Fruit fly (Drosophila melanogaster) ovary, adult (tissue): ENCODE measurements around the gene CG16854.

Experiments used
- CG17801 ChIP-seq: fragments of 200-800 bp; optimal IDR thresholded peaks from 2 replicates; lab custom pipeline; 2019; ENCODE audit warnings: missing biosample characterization, mild to moderate bottlenecking, missing genetic modification characterization, moderate library complexity; ENCODE audit not compliant: partially characterized antibody

Gene CG16854

DNA sequence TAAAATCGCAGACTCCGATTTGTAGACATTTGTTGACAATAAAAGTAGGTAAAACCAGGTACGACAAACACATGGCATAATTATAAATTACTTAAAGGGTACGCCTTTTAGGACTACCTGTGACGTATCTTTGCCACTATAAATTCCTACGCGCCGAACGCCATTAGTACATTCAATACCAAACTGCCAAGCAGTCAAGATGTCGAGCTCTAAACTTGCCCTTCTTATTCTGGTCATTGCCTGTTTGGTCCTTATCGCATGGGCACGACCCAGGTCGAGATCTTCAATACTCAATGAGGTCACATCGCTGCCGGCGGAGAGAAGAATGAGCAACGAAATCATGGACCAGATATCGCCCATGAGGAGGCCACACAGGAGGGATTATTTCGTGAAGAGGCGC, 15.7 kb upstream of the CG16854 start, which contains the start of gene CG14915:
Gene CG14915 (plus strand): TSS at position 166 of the 400 bp plus-strand sequence.
- TF ChIP-seq CG17801 (GFP tag; lab: Kevin White, UChicago): no peak

DNA sequence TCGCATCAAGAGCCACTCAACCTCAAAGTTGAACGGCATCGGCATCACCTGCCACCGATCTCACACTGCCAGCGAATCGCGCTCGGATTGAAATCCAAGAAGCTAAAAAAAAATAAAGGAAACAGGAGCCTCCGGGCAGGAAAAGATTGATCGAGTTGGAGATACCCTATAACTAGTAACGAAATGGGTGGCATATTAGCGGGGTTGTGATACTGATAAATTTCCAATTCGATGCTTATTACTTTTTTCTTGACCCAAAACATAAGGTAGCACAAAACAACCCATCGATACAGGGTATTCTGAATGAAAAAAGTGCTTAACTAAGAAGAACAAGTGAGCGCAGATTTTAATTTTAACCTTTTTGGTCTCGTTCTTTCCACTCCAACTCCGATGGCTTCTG, 14.3 kb upstream of the CG16854 start:
- TF ChIP-seq CG17801 (GFP tag; lab: Kevin White, UChicago): no peak

DNA sequence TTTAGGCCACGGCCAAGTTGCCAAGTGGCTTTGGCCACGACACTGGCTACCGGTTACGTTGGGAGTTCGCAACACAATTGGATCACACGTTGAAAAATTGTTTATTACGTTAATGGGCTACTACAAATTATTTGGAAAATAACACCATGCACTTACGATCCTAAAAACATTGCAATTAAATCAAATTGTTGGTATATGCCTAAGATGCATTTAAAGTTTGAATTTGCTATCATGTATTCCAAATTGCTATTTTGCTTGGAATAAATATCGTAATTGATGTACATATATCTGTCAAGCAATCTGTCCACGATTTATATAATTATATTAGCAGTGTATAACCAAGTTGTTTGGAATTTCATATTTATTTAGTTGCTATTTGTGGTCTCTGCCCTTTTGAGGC, 13.6 kb upstream of the CG16854 start:
- no peak for TF ChIP-seq CG17801 (GFP tag; lab: Kevin White, UChicago)

DNA sequence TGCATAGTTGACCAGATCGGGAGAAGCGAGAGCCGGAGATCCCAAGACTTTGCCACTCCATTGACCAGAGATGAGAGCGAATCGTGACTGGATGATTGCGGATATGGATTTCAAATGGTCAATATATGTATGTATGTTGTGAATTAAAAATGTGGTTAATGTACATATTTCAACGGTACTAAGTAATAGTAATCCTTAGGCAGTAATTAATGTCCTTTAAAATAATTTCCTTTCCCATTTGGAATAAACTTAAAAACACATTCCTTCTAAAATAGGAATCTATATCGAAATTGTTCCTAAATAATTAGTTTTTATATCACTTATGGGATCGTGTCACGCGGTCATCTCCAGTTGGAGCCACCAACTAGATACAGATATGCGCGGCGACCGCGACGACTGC, 12.6 kb upstream of the CG16854 start:
- no peak for TF ChIP-seq CG17801 (GFP tag; lab: Kevin White, UChicago)

dm6 chr2L:11075114-11075513, 11.4 kb upstream of the CG16854 start, which contains the start of gene CG43725:
Gene CG43725 (plus strand): TSS chr2L:11075513.
- no peak for TF ChIP-seq CG17801 (GFP tag; lab: Kevin White, UChicago)

DNA sequence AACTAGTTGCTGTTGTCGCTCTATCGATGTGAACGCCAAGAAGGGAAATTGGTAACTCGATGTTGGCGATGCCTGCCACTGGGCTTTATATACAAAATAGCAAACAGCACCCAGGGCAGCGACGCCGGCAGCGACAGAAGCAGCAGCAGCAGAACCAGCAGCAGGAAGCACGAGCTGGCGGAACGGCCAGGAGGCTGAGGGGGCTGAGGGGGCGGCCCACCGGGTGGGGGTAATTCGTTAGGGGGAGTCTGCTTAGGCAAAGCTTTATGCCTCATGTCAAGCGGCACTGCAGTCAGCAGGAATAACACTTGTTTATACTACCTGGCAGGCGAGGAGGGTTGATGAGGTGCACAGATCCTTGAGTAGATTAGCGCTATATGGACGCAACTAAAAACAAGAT, 5.2 kb upstream of the CG16854 start, which contains the start of gene AstC:
Gene AstC (minus strand): TSS at position 63 of the 400 bp plus-strand sequence.
- no peak for TF ChIP-seq CG17801 (GFP tag; lab: Kevin White, UChicago)

DNA sequence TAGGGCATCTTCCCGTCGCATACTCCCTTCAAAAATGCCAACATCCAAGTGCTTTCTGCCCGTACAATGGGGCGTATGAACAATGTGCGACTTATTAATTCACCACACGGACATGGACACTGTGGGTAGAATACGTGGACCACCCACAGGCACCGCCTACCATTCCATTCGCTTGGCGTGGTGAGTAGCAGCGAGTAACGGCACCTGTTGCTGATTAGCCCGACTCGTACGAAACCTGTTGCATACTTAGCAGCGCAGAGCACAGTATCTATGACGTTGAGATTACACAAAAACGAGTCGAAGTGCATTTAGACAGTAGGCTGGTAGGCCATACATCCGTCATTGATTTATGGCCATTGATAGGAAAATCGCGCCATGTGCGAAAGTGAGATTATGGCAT, 4.5 kb upstream of the CG16854 start:
- TF ChIP-seq CG17801 (GFP tag; lab: Kevin White, UChicago): no peak

- no peak for TF ChIP-seq CG17801 (GFP tag; lab: Kevin White, UChicago)
Observed at dm6 chr2L:11085129-11085528, 1.4 kb upstream of the CG16854 start, which contains the start of gene AstCC. Gene AstCC (minus strand): TSS chr2L:11085229.

dm6 chr2L:11091111-11091510, 4.6 kb downstream of the CG16854 start, which contains the start of gene Wdr59:
Gene Wdr59 (plus strand): TSS chr2L:11091444.
- peak; percentile 14 for TF ChIP-seq CG17801 (GFP tag; lab: Kevin White, UChicago)

DNA sequence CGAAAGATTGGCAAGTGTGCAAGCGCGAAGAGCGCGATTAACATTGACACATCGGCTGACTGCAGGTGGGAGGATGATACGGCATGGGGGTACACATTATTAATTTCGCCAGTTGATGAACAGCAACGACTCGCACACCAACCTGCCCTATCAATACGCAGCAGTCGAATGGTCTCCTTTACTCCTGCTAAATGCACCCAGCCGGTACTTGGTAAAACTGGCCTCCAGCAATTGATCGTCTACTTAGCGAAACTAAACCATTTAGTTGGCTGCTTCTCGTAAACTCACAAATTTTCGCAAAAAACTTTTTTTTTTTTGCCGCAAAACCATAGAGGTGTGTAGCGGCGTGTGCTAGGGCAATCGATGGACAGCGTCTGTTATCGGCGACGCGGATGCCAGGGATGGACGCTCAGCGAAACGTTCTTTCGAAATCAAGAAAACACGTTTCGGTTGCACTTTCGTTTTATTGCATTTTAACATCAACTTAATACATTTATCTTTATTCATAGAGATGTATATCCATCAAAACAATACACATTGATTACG, 14.1 kb downstream of the CG16854 start, which contains the start of gene Ge-1:
Gene Ge-1 (minus strand): TSS at position 373 of the 546 bp plus-strand sequence.
- TF ChIP-seq CG17801 (GFP tag; lab: Kevin White, UChicago): peak; percentile 40

- TF ChIP-seq CG17801 (GFP tag; lab: Kevin White, UChicago): no peak
Observed at dm6 chr2L:11105320-11105719, 18.8 kb downstream of the CG16854 start.

DNA sequence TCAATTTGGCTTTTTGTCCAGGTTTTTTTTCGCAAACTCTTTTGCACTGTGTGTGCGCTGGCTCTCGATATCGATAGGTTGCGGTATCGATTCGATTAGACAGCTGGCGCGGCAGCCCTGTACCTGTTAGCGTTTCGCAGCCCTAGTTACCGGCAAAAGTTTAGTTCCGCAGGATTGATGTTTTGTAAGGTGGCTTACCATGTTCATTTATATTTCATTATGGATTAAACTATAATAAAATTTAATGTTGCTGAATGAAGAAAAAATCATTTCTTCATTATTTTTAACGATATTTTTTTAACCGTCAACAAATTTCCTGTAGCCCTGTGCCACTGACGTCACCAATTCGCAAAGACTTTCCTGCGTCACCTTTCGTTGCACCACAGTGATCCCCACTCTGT, 20.0 kb downstream of the CG16854 start, which contains the start of gene Reps:
Gene Reps (minus strand): TSS at position 84 of the 401 bp plus-strand sequence.
- TF ChIP-seq CG17801 (GFP tag; lab: Kevin White, UChicago): peak; percentile 94

- TF ChIP-seq CG17801 (GFP tag; lab: Kevin White, UChicago): peak; percentile 31
Observed at dm6 chr2L:11113011-11113528, 26.5 kb downstream of the CG16854 start, which contains the start of gene Idua. Gene Idua (minus strand): TSS chr2L:11113061.

dm6 chr2L:11113714-11114113, 27.2 kb downstream of the CG16854 start, which contains the start of gene Gr32a:
Gene Gr32a (plus strand): TSS chr2L:11114014.
- no peak for TF ChIP-seq CG17801 (GFP tag; lab: Kevin White, UChicago)

- no peak for TF ChIP-seq CG17801 (GFP tag; lab: Kevin White, UChicago)
Observed at dm6 chr2L:11119966-11120517, 33.5 kb downstream of the CG16854 start, which contains the start of gene CG6230. Gene CG6230 (minus strand): TSS chr2L:11120319.
